Fruit fly (Drosophila melanogaster): Measurements from ENCODE around the gene ImpL2.
A peak's percentile ranks its signal among the peaks of the same experiment; 100 is the strongest.

ImpL2 gene

DNA sequence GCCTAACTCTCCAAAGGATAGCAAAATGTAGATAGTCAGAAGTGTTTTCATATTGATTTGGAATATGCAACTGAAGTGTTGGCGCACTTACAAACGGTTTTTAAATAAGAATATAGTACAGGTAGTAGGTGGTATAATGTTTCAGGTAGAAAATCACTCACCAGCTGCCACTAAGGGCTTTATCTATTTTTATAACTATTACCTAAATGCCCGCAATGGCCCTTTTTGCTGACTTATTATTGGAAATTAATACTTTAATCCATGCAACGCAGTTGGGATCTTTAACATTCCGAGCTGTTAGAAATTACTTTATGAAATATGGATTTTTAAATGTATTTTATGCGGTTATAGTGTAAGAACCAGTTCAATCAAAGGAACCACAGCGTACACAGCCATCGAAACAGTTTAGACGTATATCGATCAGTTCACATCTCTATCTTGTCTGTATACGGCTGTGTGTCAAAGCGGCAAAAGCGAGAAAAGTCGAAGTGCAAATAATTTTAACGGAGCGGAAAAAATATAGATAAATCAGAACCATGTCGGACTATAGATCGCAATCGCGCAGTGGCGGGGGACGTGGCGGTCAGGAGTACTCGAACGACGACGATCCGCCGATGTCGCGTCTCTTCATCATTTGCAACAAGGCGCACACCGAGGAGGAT is 47.6 kb upstream of the ImpL2 start, which contains the start of the genes srw and CG1316 (continued):
- TF ChIP-seq gcm (GFP tag; optimal IDR thresholded peaks at IDR 0.05) (no peak), fd96Cb (tag; optimal IDR thresholded peaks at IDR 0.05) (no peak), CG5245 (GFP tag; optimal IDR thresholded peaks at IDR 0.05) (no peak), HmgZ (tag; optimal IDR thresholded peaks at IDR 0.05) (peak; percentile 54), Aef1 (GFP tag; IDR thresholded peaks at IDR 0.05) (no peak), knrl (GFP tag; IDR thresholded peaks at IDR 0.05; ENCODE audit: partially characterized antibody) (peak; percentile 25; the same call in 1 of the 3 replicates), B-H1 (GFP tag; IDR thresholded peaks at IDR 0.05) (no peak), CG9609 (GFP tag; optimal IDR thresholded peaks at IDR 0.05) (no peak), CG15696 (tag; optimal IDR thresholded peaks at IDR 0.05) (no peak), zen2 (GFP tag; IDR thresholded peaks at IDR 0.05; ENCODE audit: partially characterized antibody) (no peak), slou (GFP tag; optimal IDR thresholded peaks at IDR 0.05) (no peak), CG6791 (GFP tag; IDR thresholded peaks at IDR 0.05; ENCODE audit: partially characterized antibody) (peak; percentile 8; the same call in 1 of the 3 replicates), CG12299 (tag; optimal IDR thresholded peaks at IDR 0.05) (no peak), CG15514 (GFP tag; optimal IDR thresholded peaks at IDR 0.05) (peak; percentile 99), CG6765 (GFP tag; optimal IDR thresholded peaks at IDR 0.05) (no peak), sima (GFP tag; optimal IDR thresholded peaks at IDR 0.05) (no peak), CG32767 (GFP tag; IDR thresholded peaks at IDR 0.05) (peak; percentile 99), Pdp1 (GFP tag; optimal IDR thresholded peaks at IDR 0.05) (no peak), h (optimal IDR thresholded peaks at IDR 0.05) (no peak), CG6854 (GFP tag; optimal IDR thresholded peaks at IDR 0.05) (no peak), ssp (GFP tag; IDR thresholded peaks at IDR 0.05) (no peak), da (GFP tag; optimal IDR thresholded peaks at IDR 0.05) (no peak), sens (GFP tag) (peak; percentile 26), YL-1 (GFP tag; optimal IDR thresholded peaks at IDR 0.05) (peak; percentile 82), dpn (GFP tag; optimal IDR thresholded peaks at IDR 0.05) (no peak), Atf-2 (GFP tag; optimal IDR thresholded peaks at IDR 0.05) (no peak), chinmo (GFP tag; IDR thresholded peaks at IDR 0.05; ENCODE audit: partially characterized antibody) (no peak), Mes4 (GFP tag; optimal IDR thresholded peaks at IDR 0.05) (no peak), Scr (GFP tag; IDR thresholded peaks at IDR 0.05; ENCODE audit: partially characterized antibody) (peak; percentile 47), CG11398 (GFP tag; optimal IDR thresholded peaks at IDR 0.05) (no peak), CG14014 (GFP tag; IDR thresholded peaks at IDR 0.05) (no peak), org-1 (GFP tag; optimal IDR thresholded peaks at IDR 0.05) (no peak), CG3847 (GFP tag; IDR thresholded peaks at IDR 0.05) (no peak), amos (GFP tag; IDR thresholded peaks at IDR 0.05; ENCODE audit: partially characterized antibody) (peak; percentile 50; the same call in 1 of the 2 replicates), chn (GFP tag; optimal IDR thresholded peaks at IDR 0.05) (no peak), CTCF (GFP tag; optimal IDR thresholded peaks at IDR 0.05) (no peak), BtbVII (GFP tag; optimal IDR thresholded peaks at IDR 0.05) (no peak), CG6689 (GFP tag; IDR thresholded peaks at IDR 0.05) (no peak), CG12104 (GFP tag; optimal IDR thresholded peaks at IDR 0.05) (no peak), Bteb2 (GFP tag; optimal IDR thresholded peaks at IDR 0.05) (no peak), seq (GFP tag; IDR thresholded peaks at IDR 0.05) (no peak), Antp (GFP tag; optimal IDR thresholded peaks at IDR 0.05) (no peak), Nf-YB (GFP tag; optimal IDR thresholded peaks at IDR 0.05) (no peak), Fer3 (tag; optimal IDR thresholded peaks at IDR 0.05) (no peak), BEAF-32 (GFP tag; optimal IDR thresholded peaks at IDR 0.05) (peak; percentile 49), tll (GFP tag; optimal IDR thresholded peaks at IDR 0.05) (no peak), fd102C (GFP tag; optimal IDR thresholded peaks at IDR 0.05) (no peak), tap (tag; optimal IDR thresholded peaks at IDR 0.05) (no peak), ci (GFP tag; IDR thresholded peaks at IDR 0.05) (peak; percentile 60; the same call in 1 of the 3 replicates), psq (GFP tag; optimal IDR thresholded peaks at IDR 0.05) (no peak), CG17829 (tag; optimal IDR thresholded peaks at IDR 0.05) (peak; percentile 21)

All from whole organism, embryonic.